Worm (Caenorhabditis elegans) whole organism, L4/young adult: ENCODE measurements around the gene Y47D3A.34.

ENCODE experiments used
- W03F9.2 ChIP-seq: fragments of 150-350 bp; optimal IDR thresholded peaks from 2 replicates; lab custom pipeline; 2014; ENCODE audit warnings: missing biosample characterization, missing genetic modification characterization
- dao-5 ChIP-seq: sonication (generic microtip); optimal IDR thresholded peaks from 2 replicates; lab custom pipeline; 2016; ENCODE audit warnings: missing genotype, missing genetic modification characterization, moderate library complexity, missing compliant biosample characterization
- him-1 ChIP-seq: sonication (generic microtip); optimal IDR thresholded peaks from 2 replicates; lab custom pipeline; 2016; ENCODE audit warnings: missing genotype, missing genetic modification reagents, missing genetic modification characterization, missing compliant biosample characterization

The Y47D3A.34 gene

DNA sequence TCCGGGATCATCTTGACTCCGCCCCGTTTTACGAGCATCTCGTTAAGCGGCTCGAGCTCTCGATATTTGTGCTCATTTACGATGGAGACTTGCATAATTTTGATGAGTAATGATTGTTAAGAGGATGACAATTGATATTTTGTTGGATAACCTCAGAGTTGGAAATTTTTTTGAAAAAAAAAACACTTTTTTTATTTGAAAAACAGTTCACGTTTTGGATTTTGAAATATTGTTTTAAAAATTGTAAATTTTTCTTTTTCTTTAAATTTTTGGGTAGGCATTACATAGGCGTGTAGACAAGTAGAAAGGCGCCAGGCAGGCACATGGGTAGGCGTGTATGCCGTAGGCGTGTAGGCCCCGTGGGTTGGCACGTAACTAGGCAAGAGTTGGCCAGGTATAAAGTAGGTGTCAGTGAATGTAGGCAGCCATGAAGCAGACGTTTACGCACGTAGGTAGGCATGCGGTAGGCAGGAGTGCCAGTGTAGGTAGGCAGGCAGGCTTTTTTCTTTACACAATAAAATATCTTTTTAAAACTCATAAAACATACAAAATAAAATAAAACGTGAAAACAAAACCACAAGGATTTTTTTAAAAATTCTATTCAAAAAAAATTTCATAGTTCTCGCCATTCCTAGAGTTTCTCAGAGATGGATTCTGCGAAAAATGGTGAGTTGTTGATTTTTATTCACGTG is 16.4 kb downstream of the Y47D3A.34 start, which contains the start of the genes tbx-34 and wht-8:
TSS of gene tbx-34 (minus strand) at position 101 of the 692 bp plus-strand sequence.
TSS of gene wht-8 (plus strand) at position 642 of the 692 bp plus-strand sequence.
- TF ChIP-seq him-1 (tag; lab: Kevin White, UChicago) (no peak), dao-5 (tag; lab: Kevin White, UChicago) (no peak), W03F9.2 (tag; lab: Kevin White, UChicago) (no peak)

- TF ChIP-seq W03F9.2 (tag; lab: Kevin White, UChicago) (no peak), dao-5 (tag; lab: Kevin White, UChicago) (no peak), him-1 (tag; lab: Kevin White, UChicago) (no peak)
Observed at ce11 chrIII:11208371-11208770, 26.3 kb downstream of the Y47D3A.34 start.

DNA sequence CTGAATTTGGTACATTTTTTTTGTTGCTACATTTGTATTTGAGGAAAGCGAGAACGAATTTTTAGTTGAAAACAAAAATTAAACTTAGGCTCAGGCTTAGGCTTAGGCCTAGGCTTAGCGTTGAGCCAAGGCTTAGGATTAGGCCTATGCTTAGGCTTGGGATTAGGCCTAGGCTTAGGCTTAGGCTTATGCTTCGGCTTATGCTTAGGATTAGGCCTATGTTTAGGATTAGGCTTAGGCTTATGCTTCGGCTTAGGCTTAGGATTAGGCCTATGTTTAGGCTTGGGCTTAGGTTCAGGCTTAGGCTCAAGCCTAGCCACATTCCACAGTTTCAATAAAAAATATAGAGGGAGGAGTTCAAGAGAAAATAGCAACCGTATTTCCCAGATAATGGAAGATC is 26.8 kb downstream of the Y47D3A.34 start:
- TF ChIP-seq W03F9.2 (tag; lab: Kevin White, UChicago) (no peak), dao-5 (tag; lab: Kevin White, UChicago) (no peak), him-1 (tag; lab: Kevin White, UChicago) (no peak)

DNA sequence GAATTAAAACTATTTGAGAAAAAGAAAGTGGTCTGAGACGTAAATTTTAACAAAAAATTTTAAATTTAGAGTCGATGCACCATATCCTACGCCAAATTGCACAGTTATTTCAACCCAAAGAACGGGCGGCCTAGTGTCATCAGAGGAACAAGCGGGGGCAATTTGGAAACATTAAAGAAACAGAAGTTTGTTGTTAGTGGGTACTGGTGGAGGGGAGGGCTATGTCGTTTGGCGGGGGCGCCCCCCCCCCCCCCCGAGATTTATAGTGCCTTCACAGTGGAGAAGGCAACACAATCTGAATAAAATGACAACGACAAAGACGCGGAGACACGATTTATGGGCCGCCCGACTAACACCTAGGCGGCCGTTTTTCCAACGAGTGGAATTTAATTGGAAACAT is 27.8 kb downstream of the Y47D3A.34 start:
- TF ChIP-seq dao-5 (tag; lab: Kevin White, UChicago) = no peak

DNA sequence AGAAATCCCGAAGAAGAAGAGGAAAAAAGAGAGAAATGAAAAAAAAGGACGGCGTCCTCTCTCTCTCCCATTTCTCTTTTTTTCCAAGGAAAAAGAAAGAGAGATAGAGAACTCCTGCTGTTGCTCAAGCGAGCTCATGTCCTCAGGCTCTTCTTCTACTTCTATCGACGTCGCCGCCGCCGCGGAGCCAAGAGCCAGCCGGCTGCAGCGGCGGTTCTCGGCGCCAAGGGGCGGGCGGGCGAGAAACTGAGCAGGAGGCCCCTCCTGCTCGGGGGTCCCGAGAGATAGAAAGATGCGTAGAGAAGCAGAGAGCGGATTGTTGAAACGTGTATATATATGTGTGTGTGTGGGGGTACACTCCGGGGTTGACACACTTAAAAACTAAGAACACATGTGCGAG is 31.7 kb downstream of the Y47D3A.34 start:
- TF ChIP-seq dao-5 (tag; lab: Kevin White, UChicago) = no peak
- peak; percentile 77 for TF ChIP-seq him-1 (tag; lab: Kevin White, UChicago)

DNA sequence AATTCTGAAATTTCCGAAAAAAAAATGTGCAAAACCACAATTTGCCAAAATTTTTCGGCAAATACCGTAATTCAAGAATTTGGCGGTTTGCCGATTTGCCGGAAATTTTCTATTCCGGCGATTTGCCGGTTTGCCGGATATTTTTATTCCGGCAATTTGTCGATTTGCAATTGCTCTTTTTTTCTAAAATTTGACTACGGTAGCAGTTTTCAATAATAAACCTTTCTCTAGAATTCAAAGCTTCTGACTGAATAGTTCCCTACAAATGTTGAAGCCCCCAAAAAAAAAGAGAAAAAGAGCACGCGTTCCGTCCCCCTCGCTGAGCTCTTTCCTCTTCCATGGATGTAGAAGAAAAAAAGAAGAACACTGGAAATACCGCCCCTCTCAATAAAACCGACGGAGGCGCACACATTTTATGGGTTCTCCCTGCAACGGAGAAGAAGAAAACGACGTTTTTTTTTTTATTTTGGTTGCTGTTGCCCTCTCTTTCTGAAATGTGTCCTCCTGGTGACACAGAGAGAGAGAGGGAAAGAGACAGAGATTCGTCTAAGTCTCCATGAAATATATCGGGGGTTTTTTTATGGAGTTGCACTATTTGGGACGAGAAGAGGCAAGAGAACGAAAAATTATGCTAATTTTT is 33.7 kb downstream of the Y47D3A.34 start:
- TF ChIP-seq him-1 (tag; lab: Kevin White, UChicago) = peak; percentile 26
- no peak for TF ChIP-seq dao-5 (tag; lab: Kevin White, UChicago)
- no peak for TF ChIP-seq W03F9.2 (tag; lab: Kevin White, UChicago)

- no peak for TF ChIP-seq dao-5 (tag; lab: Kevin White, UChicago)
- TF ChIP-seq W03F9.2 (tag; lab: Kevin White, UChicago) = no peak
- no peak for TF ChIP-seq him-1 (tag; lab: Kevin White, UChicago)
Observed at ce11 chrIII:11197327-11197726, 37.3 kb downstream of the Y47D3A.34 start.

DNA sequence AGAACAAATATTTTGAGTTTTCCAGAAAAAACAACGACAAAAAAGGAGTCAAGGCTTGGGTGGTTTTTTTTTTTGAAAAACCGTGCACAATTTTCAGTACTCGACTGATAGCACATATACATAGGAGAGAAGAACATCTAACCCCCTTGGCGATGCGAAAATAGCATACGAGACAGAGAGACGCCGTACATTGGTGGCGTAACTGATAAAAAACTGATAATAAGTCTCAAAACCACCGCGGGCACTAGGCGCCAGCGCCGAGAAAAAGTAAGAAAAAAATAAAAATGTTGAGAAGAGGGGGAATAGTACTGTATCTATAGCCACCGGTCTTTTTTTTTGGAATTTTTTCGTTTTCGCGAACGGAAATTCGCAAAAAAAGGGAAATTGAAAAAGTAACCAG is 39.1 kb downstream of the Y47D3A.34 start:
- TF ChIP-seq him-1 (tag; lab: Kevin White, UChicago) = no peak
- TF ChIP-seq W03F9.2 (tag; lab: Kevin White, UChicago) = no peak
- no peak for TF ChIP-seq dao-5 (tag; lab: Kevin White, UChicago)

DNA sequence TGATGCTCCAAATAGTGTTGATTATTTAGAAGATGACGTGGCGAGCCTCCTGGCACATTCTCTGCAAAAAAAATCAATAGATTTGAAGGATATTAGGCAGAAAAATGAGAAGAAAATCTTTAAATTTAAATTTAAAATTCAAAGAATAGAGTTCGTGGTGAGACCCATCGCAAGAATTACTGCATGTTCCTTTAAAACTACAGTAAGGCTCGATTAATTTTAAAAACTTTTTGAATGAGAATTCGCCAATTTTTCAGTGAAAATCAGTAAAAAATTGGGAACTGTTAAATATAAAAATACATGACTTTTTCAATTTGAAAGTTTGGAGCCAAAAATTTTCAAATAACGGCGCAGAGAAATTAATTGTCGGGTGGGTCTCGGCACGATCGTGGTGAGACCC is 39.5 kb downstream of the Y47D3A.34 start, which contains the start of gene tra-1:
TSS of gene tra-1 (minus strand) at position 62 of the 400 bp plus-strand sequence.
- no peak for TF ChIP-seq W03F9.2 (tag; lab: Kevin White, UChicago)
- no peak for TF ChIP-seq him-1 (tag; lab: Kevin White, UChicago)
- no peak for TF ChIP-seq dao-5 (tag; lab: Kevin White, UChicago)

ce11 chrIII:11194123-11194522 is 40.5 kb downstream of the Y47D3A.34 start:
- no peak for TF ChIP-seq him-1 (tag; lab: Kevin White, UChicago)

DNA sequence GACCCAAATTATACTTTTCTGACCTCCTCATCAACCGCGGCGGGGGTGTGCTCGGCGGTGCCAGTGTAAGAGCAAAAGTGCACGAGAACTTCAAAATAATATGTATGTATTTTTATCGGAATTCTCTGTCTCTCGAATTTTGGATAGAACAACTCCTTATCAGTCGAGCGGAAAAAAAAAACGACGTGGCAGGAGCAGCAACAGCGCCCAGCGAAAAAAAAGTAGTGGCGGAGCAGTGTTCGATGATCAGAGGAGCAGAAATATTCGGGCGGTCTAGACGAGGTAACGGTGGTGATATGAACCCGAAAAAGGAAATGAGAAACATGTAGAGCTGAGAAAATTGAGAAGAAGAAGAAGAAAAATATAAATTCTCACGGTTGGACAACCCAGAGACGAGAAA is 41.4 kb downstream of the Y47D3A.34 start:
- TF ChIP-seq W03F9.2 (tag; lab: Kevin White, UChicago) (no peak), dao-5 (tag; lab: Kevin White, UChicago) (no peak), him-1 (tag; lab: Kevin White, UChicago) (no peak)

ce11 chrIII:11188132-11188531 is 46.5 kb downstream of the Y47D3A.34 start:
- TF ChIP-seq W03F9.2 (tag; lab: Kevin White, UChicago) (no peak), dao-5 (tag; lab: Kevin White, UChicago) (no peak), him-1 (tag; lab: Kevin White, UChicago) (no peak)

DNA sequence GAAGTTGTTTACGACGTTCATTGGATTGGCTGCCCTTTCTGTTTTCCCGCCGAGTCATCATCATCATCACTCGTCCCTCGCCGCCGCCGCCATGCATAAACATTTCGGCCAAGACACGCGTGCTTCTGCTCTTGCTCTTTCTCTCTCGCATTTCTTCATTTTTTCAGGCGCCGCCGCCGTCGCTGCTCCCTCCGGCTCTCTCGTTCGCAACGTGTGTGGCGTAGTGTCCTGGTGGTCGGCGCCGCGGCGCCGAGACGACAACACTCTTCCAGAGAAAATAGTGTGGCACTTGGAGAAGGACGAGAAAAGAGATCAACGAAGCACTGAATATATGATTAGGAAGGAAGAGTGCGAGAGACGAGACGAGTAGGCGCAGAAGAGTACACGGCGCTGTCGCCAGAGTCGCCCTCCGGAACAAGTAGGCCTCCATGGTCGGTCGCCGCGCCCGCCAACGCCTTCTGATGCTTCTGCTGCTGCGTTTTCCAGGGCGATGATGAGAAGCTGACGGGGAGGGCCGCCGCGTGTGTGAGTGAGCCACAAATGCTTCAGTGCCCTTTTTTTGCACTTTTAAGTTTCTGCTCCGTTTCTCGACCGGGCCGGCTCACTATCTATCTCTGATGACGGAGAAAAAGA is 49.1 kb downstream of the Y47D3A.34 start:
- TF ChIP-seq him-1 (tag; lab: Kevin White, UChicago) = peak; percentile 51
- peak; percentile 35 for TF ChIP-seq dao-5 (tag; lab: Kevin White, UChicago)
- no peak for TF ChIP-seq W03F9.2 (tag; lab: Kevin White, UChicago)
